Fruit fly (Drosophila melanogaster) whole organism, embryonic: ENCODE measurements around the gene cana.

Experiments used
- ATbp ChIP-seq: fragments of 200-800 bp; sonication (Bioruptor generic); optimal IDR thresholded peaks from 2 replicates; lab custom pipeline; 2017; ENCODE audit warnings: missing biosample characterization, mild to moderate bottlenecking, missing genetic modification characterization, missing genetic modification reagents
- CG10462 ChIP-seq: fragments of 200-800 bp; sonication (Bioruptor generic); optimal IDR thresholded peaks from 2 replicates; lab custom pipeline; 2016; ENCODE audit warnings: missing biosample characterization, missing genetic modification characterization
- CG12155 ChIP-seq: fragments of 200-800 bp; sonication (Bioruptor generic); optimal IDR thresholded peaks from 3 replicates; lab custom pipeline; 2016; ENCODE audit warnings: missing biosample characterization, missing genetic modification characterization
- CG12659 ChIP-seq: fragments of 200-800 bp; sonication (Bioruptor generic); optimal IDR thresholded peaks from 3 replicates; lab custom pipeline; 2017; ENCODE audit warnings: mild to moderate bottlenecking, missing biosample characterization, missing genetic modification reagents, missing genetic modification characterization
- CG12744 ChIP-seq: fragments of 200-800 bp; sonication (Bioruptor generic); optimal IDR thresholded peaks from 2 replicates; lab custom pipeline; 2016; ENCODE audit warnings: missing biosample characterization, missing genetic modification characterization
- CG12942 ChIP-seq: fragments of 200-800 bp; sonication (Bioruptor generic); optimal IDR thresholded peaks from 3 replicates; lab custom pipeline; 2016; ENCODE audit warnings: missing biosample characterization, missing genetic modification characterization
- CG13123 ChIP-seq: fragments of 200-800 bp; sonication (Bioruptor generic); optimal IDR thresholded peaks from 2 replicates; lab custom pipeline; 2016; ENCODE audit warnings: missing biosample characterization, missing genetic modification characterization
- CG14860 ChIP-seq: fragments of 200-800 bp; sonication (Bioruptor generic); IDR thresholded peaks from 3 replicates; pipeline ENCODE4 v1.3.6; 2022; ENCODE audit warnings: missing biosample characterization, missing genetic modification characterization; ENCODE audit not compliant: partially characterized antibody
- CG15514 ChIP-seq: fragments of 200-800 bp; sonication (Bioruptor generic); optimal IDR thresholded peaks from 3 replicates; lab custom pipeline; 2017; ENCODE audit warnings: missing biosample characterization, missing genetic modification characterization, mild to moderate bottlenecking, moderate library complexity, missing genetic modification reagents
- CG1602 ChIP-seq: fragments of 200-800 bp; sonication (Bioruptor generic); optimal IDR thresholded peaks from 3 replicates; lab custom pipeline; 2016; ENCODE audit warnings: missing biosample characterization, missing genetic modification characterization
- CG17186 ChIP-seq: fragments of 200-800 bp; sonication (Bioruptor generic); optimal IDR thresholded peaks from 3 replicates; lab custom pipeline; 2017; ENCODE audit warnings: missing biosample characterization, missing genetic modification reagents, missing genetic modification characterization
- CG2129 ChIP-seq: fragments of 200-800 bp; sonication (Bioruptor generic); IDR thresholded peaks from 2 replicates; pipeline ENCODE4 v1.3.6; 2022; ENCODE audit warnings: missing biosample characterization, missing genetic modification characterization; ENCODE audit not compliant: partially characterized antibody
- CG30020 ChIP-seq: fragments of 200-800 bp; optimal IDR thresholded peaks from 2 replicates; lab custom pipeline; 2019; ENCODE audit warnings: missing biosample characterization, mild to moderate bottlenecking, missing genetic modification characterization, moderate library complexity
- CG30403 ChIP-seq: fragments of 200-800 bp; sonication (Bioruptor generic); optimal IDR thresholded peaks from 3 replicates; lab custom pipeline; 2016; ENCODE audit warnings: missing biosample characterization, missing genetic modification characterization
- CG33557 ChIP-seq: fragments of 200-800 bp; sonication (Bioruptor generic); optimal IDR thresholded peaks from 2 replicates; lab custom pipeline; 2019; ENCODE audit warnings: missing biosample characterization, mild to moderate bottlenecking, missing genetic modification characterization, moderate library complexity
- CG34224 ChIP-seq: fragments of 200-800 bp; sonication (Bioruptor generic); IDR thresholded peaks from 3 replicates; pipeline ENCODE4 v1.3.6; 2022; ENCODE audit warnings: missing biosample characterization, missing genetic modification characterization; ENCODE audit not compliant: partially characterized antibody
- CG34376 ChIP-seq: fragments of 200-800 bp; sonication (Bioruptor generic); optimal IDR thresholded peaks from 2 replicates; lab custom pipeline; 2018; ENCODE audit warnings: missing biosample characterization, mild to moderate bottlenecking, missing genetic modification characterization
- CG4360 ChIP-seq: fragments of 200-800 bp; sonication (Bioruptor generic); IDR thresholded peaks from 2 replicates; pipeline ENCODE4 v1.3.6; 2022; ENCODE audit warnings: missing biosample characterization, missing genetic modification characterization
- CG5953 ChIP-seq: fragments of 200-800 bp; sonication (Bioruptor generic); IDR thresholded peaks from 2 replicates; pipeline ENCODE4 v1.3.6; 2022; ENCODE audit warnings: missing biosample characterization, missing genetic modification characterization
- CG6791 ChIP-seq: fragments of 200-800 bp; sonication (Bioruptor generic); IDR thresholded peaks from 3 replicates; pipeline ENCODE4 v1.3.6; 2022; ENCODE audit warnings: missing biosample characterization, missing genetic modification characterization; ENCODE audit not compliant: partially characterized antibody
- CG7372 ChIP-seq: fragments of 200-800 bp; sonication (Bioruptor generic); IDR thresholded peaks from 2 replicates; pipeline ENCODE4 v1.3.6; 2022; ENCODE audit warnings: missing biosample characterization, missing genetic modification characterization
- CG8388 ChIP-seq: fragments of 200-800 bp; sonication (Bioruptor generic); optimal IDR thresholded peaks from 2 replicates; lab custom pipeline; 2019; ENCODE audit warnings: missing biosample characterization, mild to moderate bottlenecking, missing genetic modification characterization, moderate library complexity
- CTCF ChIP-seq: fragments of 200-800 bp; sonication (Bioruptor generic); optimal IDR thresholded peaks from 2 replicates; lab custom pipeline; 2017; ENCODE audit warnings: missing biosample characterization, mild to moderate bottlenecking, missing genetic modification characterization, moderate library complexity
- Dek ChIP-seq: fragments of 200-800 bp; sonication (Bioruptor generic); optimal IDR thresholded peaks from 3 replicates; lab custom pipeline; 2019; ENCODE audit warnings: missing biosample characterization, mild to moderate bottlenecking, missing genetic modification characterization, moderate library complexity
- Dll ChIP-seq: fragments of 200-800 bp; sonication (Bioruptor generic); IDR thresholded peaks from 4 replicates; pipeline ENCODE4 v1.3.6; 2022; ENCODE audit warnings: missing biosample characterization, missing genetic modification characterization; ENCODE audit not compliant: partially characterized antibody
- Doc2 ChIP-seq: fragments of 200-800 bp; sonication (Bioruptor generic); IDR thresholded peaks from 2 replicates; pipeline ENCODE4 v1.3.6; 2022; ENCODE audit warnings: missing biosample characterization, missing genetic modification characterization
- Doc3 ChIP-seq: fragments of 200-800 bp; sonication (Bioruptor generic); IDR thresholded peaks from 3 replicates; pipeline ENCODE4 v1.3.6; 2022; ENCODE audit warnings: missing biosample characterization, missing genetic modification characterization; ENCODE audit not compliant: partially characterized antibody
- Gsc ChIP-seq: fragments of 200-800 bp; sonication (Bioruptor generic); IDR thresholded peaks from 2 replicates; pipeline ENCODE4 v1.3.6; 2022; ENCODE audit warnings: missing biosample characterization, missing genetic modification characterization
- HLH4C ChIP-seq: fragments of 200-800 bp; sonication (Bioruptor generic); IDR thresholded peaks from 3 replicates; pipeline ENCODE4 v1.3.6; 2022; ENCODE audit warnings: missing biosample characterization, missing genetic modification characterization; ENCODE audit not compliant: partially characterized antibody
- Hsf ChIP-seq: fragments of 200-800 bp; sonication (Bioruptor generic); optimal IDR thresholded peaks from 3 replicates; lab custom pipeline; 2016; ENCODE audit warnings: missing biosample characterization, missing genetic modification characterization
- MESR4 ChIP-seq: fragments of 200-800 bp; sonication (Bioruptor generic); optimal IDR thresholded peaks from 2 replicates; lab custom pipeline; 2018; ENCODE audit warnings: missing biosample characterization, mild to moderate bottlenecking, missing genetic modification characterization, moderate library complexity
- Scr ChIP-seq: fragments of 200-800 bp; sonication (Bioruptor generic); IDR thresholded peaks from 2 replicates; pipeline ENCODE4 v1.3.6; 2022; ENCODE audit warnings: missing biosample characterization, missing genetic modification characterization; ENCODE audit not compliant: partially characterized antibody
- Sin3A ChIP-seq: fragments of >200 bp; optimal IDR thresholded peaks from 2 replicates; lab custom pipeline; 2018
- Taf1 ChIP-seq: fragments of 200-800 bp; sonication (Bioruptor generic); IDR thresholded peaks from 2 replicates; pipeline ENCODE4 v1.3.6; 2022; ENCODE audit warnings: missing biosample characterization, missing genetic modification characterization
- Vsx1 ChIP-seq: fragments of 200-800 bp; sonication (Bioruptor generic); optimal IDR thresholded peaks from 2 replicates; lab custom pipeline; 2017; ENCODE audit warnings: missing biosample characterization, mild to moderate bottlenecking, missing genetic modification characterization, missing genetic modification reagents
- amos ChIP-seq: fragments of 200-800 bp; sonication (Bioruptor generic); IDR thresholded peaks from 2 replicates; pipeline ENCODE4 v1.3.6; 2022; ENCODE audit warnings: missing biosample characterization, missing genetic modification characterization; ENCODE audit not compliant: partially characterized antibody
- ara ChIP-seq: fragments of 200-800 bp; sonication (Bioruptor generic); IDR thresholded peaks from 2 replicates; pipeline ENCODE4 v1.3.6; 2022; ENCODE audit warnings: missing biosample characterization, missing genetic modification characterization
- ato ChIP-seq: fragments of 200-800 bp; sonication (Bioruptor generic); IDR thresholded peaks from 2 replicates; pipeline ENCODE4 v1.3.6; 2022; ENCODE audit warnings: missing biosample characterization, missing genetic modification characterization; ENCODE audit not compliant: partially characterized antibody
- cad ChIP-seq: fragments of >200 bp; optimal IDR thresholded peaks from 2 replicates; lab custom pipeline; 2017; ENCODE audit warnings: missing biosample characterization, missing genetic modification characterization
- cas ChIP-seq: fragments of 200-800 bp; sonication (Bioruptor generic); IDR thresholded peaks from 2 replicates; pipeline ENCODE4 v1.3.6; 2022; ENCODE audit warnings: missing biosample characterization, missing genetic modification characterization
- cato ChIP-seq: fragments of 200-800 bp; sonication (Bioruptor generic); optimal IDR thresholded peaks from 2 replicates; lab custom pipeline; 2016; ENCODE audit warnings: missing biosample characterization, missing genetic modification characterization, borderline replicate concordance
- dan ChIP-seq: fragments of 200-800 bp; sonication (Bioruptor generic); IDR thresholded peaks from 2 replicates; pipeline ENCODE4 v1.3.6; 2022; ENCODE audit warnings: missing biosample characterization, missing genetic modification characterization
- danr ChIP-seq: fragments of 200-800 bp; sonication (Bioruptor generic); IDR thresholded peaks from 2 replicates; pipeline ENCODE4 v1.3.6; 2022; ENCODE audit warnings: missing biosample characterization, missing genetic modification characterization
- ewg ChIP-seq: fragments of 200-800 bp; sonication (Bioruptor generic); optimal IDR thresholded peaks from 3 replicates; lab custom pipeline; 2017; ENCODE audit warnings: mild to moderate bottlenecking, missing biosample characterization, missing genetic modification reagents, missing genetic modification characterization
- gcm2 ChIP-seq: fragments of 200-800 bp; sonication (Bioruptor generic); optimal IDR thresholded peaks from 2 replicates; lab custom pipeline; 2016; ENCODE audit warnings: missing biosample characterization, missing genetic modification characterization
- ken ChIP-seq: fragments of 200-800 bp; sonication (Bioruptor generic); IDR thresholded peaks from 3 replicates; pipeline ENCODE4 v1.3.6; 2022; ENCODE audit warnings: missing biosample characterization, missing genetic modification characterization
- lab ChIP-seq: fragments of 200-800 bp; sonication (Bioruptor generic); optimal IDR thresholded peaks from 3 replicates; lab custom pipeline; 2017; ENCODE audit warnings: missing biosample characterization, missing genetic modification characterization, mild to moderate bottlenecking, moderate library complexity, missing genetic modification reagents
- mirr ChIP-seq: fragments of 200-800 bp; sonication (Bioruptor generic); optimal IDR thresholded peaks from 3 replicates; lab custom pipeline; 2018; ENCODE audit warnings: missing biosample characterization, mild to moderate bottlenecking, missing genetic modification characterization
- sna ChIP-seq: fragments of 200-800 bp; sonication (Bioruptor generic); IDR thresholded peaks from 2 replicates; pipeline ENCODE4 v1.3.6; 2022; ENCODE audit warnings: missing biosample characterization, missing genetic modification characterization; ENCODE audit not compliant: partially characterized antibody
- stwl ChIP-seq: fragments of 200-800 bp; sonication (Bioruptor generic); optimal IDR thresholded peaks from 3 replicates; lab custom pipeline; 2018; ENCODE audit warnings: missing biosample characterization, mild to moderate bottlenecking, missing genetic modification characterization, moderate library complexity
- sug ChIP-seq: fragments of 200-800 bp; optimal IDR thresholded peaks from 2 replicates; lab custom pipeline; 2019; ENCODE audit warnings: missing biosample characterization, mild to moderate bottlenecking, missing genetic modification characterization, moderate library complexity

Gene cana

DNA sequence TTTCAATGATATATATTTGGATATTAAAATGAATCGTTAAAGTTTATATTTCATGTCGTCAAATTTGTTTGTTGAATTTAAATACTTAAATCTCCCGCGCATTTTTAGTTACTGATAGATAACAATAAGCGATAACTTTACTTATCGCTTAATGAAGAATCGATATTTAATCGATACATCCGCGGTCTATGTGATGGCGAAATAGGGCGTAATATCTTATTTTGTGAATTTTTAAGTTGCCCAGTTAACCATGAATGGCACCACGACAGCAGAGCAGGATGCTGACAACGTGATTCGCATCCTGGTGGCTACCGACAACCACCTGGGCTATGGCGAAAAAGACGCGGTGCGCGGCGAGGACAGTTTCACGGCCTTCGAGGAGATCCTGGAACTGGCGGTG, 12.3 kb downstream of the cana start, which contains the start of gene mre11 (continued):
- TF ChIP-seq CG14860 (GFP tag; lab: Robert Waterston, UW) (peak; percentile 86; the same call in 2 of the 3 replicates), Scr (GFP tag; lab: Robert Waterston, UW) (peak; percentile 83), dan (GFP tag; lab: Robert Waterston, UW) (no peak), CG10462 (GFP tag; lab: Kevin White, UChicago) (no peak), lab (GFP tag; lab: Kevin White, UChicago) (no peak), CG6791 (GFP tag; lab: Robert Waterston, UW) (peak; percentile 86), Vsx1 (GFP tag; lab: Kevin White, UChicago) (no peak), CG5953 (GFP tag; lab: Robert Waterston, UW) (no peak), amos (peak; percentile 80), CG12744 (GFP tag; lab: Kevin White, UChicago) (no peak), CG8388 (GFP tag; lab: Kevin White, UChicago) (no peak), sna (peak; percentile 90), ewg (GFP tag; lab: Kevin White, UChicago) (no peak), cad (no peak), CG2129 (GFP tag; lab: Robert Waterston, UW) (peak; percentile 42), danr (GFP tag; lab: Robert Waterston, UW) (no peak), CTCF (GFP tag; lab: Kevin White, UChicago) (no peak), CG30403 (GFP tag; lab: Kevin White, UChicago) (no peak), CG13123 (GFP tag; lab: Kevin White, UChicago) (no peak), Gsc (no peak), mirr (GFP tag; lab: Kevin White, UChicago) (no peak), CG4360 (GFP tag; lab: Robert Waterston, UW) (no peak), ara (GFP tag; lab: Robert Waterston, UW) (no peak), CG7372 (no peak), Dek (tag; lab: Kevin White, UChicago) (no peak), CG1602 (no peak), stwl (tag; lab: Kevin White, UChicago) (peak; percentile 72), CG15514 (GFP tag; lab: Kevin White, UChicago) (peak; percentile 15), CG12942 (GFP tag; lab: Kevin White, UChicago) (no peak), sug (tag; lab: Kevin White, UChicago) (no peak), CG34224 (GFP tag; lab: Robert Waterston, UW) (peak; percentile 97), Doc3 (GFP tag; lab: Robert Waterston, UW) (peak; percentile 87), cato (GFP tag; lab: Kevin White, UChicago) (no peak), CG34376 (GFP tag; lab: Kevin White, UChicago) (no peak), CG30020 (tag; lab: Kevin White, UChicago) (no peak), ATbp (GFP tag; lab: Kevin White, UChicago) (no peak), CG33557 (GFP tag; lab: Kevin White, UChicago) (no peak), ato (GFP tag; lab: Robert Waterston, UW) (peak; percentile 87), Sin3A (lab: Kevin White, UChicago) (no peak), Dll (peak; percentile 94), MESR4 (GFP tag; lab: Kevin White, UChicago) (peak; percentile 71), CG12659 (GFP tag; lab: Kevin White, UChicago) (no peak), cas (no peak), Taf1 (GFP tag; lab: Robert Waterston, UW) (no peak), HLH4C (GFP tag; lab: Robert Waterston, UW) (peak; percentile 95), ken (no peak), CG12155 (no peak), Doc2 (GFP tag; lab: Robert Waterston, UW) (no peak), gcm2 (no peak), CG17186 (GFP tag; lab: Kevin White, UChicago) (no peak), Hsf (no peak)
